Worm (Caenorhabditis elegans) whole organism, L2 larva: ENCODE measurements around the gene aqp-8.

Experiments used
- ceh-16 ChIP-seq: fragments of 150-350 bp; optimal IDR thresholded peaks from 2 replicates; lab custom pipeline; 2014; ENCODE audit warnings: missing biosample characterization, missing genetic modification characterization
- ceh-82 ChIP-seq: fragments of 150-350 bp; optimal IDR thresholded peaks from 2 replicates; lab custom pipeline; 2014; ENCODE audit warnings: missing biosample characterization, missing genetic modification characterization
- lin-39 ChIP-seq: fragments of 150-350 bp; optimal IDR thresholded peaks from 2 replicates; lab custom pipeline; 2014; ENCODE audit warnings: missing biosample characterization, missing genetic modification reagents, missing genetic modification characterization
- lsy-2 ChIP-seq, 2 experiments: fragments of 150-350 bp in 1 of 2; sonication (generic microtip) in 1 of 2; optimal IDR thresholded peaks; 2 replicates each; lab custom pipeline; 2014 to 2017; ENCODE audit warnings: missing biosample characterization in 2 of 2, missing genetic modification characterization in 2 of 2
- nhr-11 ChIP-seq: fragments of 150-350 bp; optimal IDR thresholded peaks from 2 replicates; lab custom pipeline; 2014; ENCODE audit warnings: missing biosample characterization, missing genetic modification characterization
- ztf-1 ChIP-seq: fragments of 200-800 bp; sonication (Bioruptor generic); conservative IDR thresholded peaks from 2 replicates; pipeline ENCODE4 v1.3.6; 2022; ENCODE audit warnings: missing genetic modification characterization, missing compliant biosample characterization
- ztf-11 ChIP-seq: sonication (generic microtip); optimal IDR thresholded peaks from 2 replicates; lab custom pipeline; 2017; ENCODE audit warnings: missing biosample characterization, missing genetic modification characterization
- ztf-4 ChIP-seq: fragments of 150-350 bp; optimal IDR thresholded peaks from 2 replicates; lab custom pipeline; 2014; ENCODE audit warnings: missing biosample characterization, missing genetic modification characterization

DNA sequence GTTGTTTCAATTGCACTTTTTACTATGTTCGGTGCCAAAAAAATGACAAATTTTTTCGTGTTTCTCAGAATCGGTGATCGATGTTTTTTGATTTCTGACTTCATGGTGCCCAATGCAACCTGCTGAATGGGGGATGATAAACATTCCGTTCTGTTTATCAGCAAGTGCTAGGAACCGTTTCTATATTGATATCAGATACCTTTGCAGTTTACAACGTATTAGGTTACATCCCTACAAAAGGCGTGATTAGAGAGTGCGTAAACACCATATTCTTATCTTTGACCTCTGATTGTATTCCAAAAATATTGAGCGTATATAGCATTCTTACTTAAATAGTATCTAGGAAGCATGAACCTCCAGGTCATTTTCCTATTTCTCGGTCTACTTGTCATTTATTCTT lies 28.0 kb upstream of the aqp-8 start, which contains the start of gene aman-1:
- TF ChIP-seq ztf-11 (tag; lab: Kevin White, UChicago) = no peak
- no peak for TF ChIP-seq lsy-2 (tag; optimal IDR thresholded peaks at IDR 0.05; lab: Kevin White, UChicago)
- no peak for TF ChIP-seq ztf-1
- no peak for TF ChIP-seq ceh-16
- TF ChIP-seq ztf-4 (tag; lab: Kevin White, UChicago) = no peak
- no peak for TF ChIP-seq lin-39 (tag; lab: Kevin White, UChicago)
- no peak for TF ChIP-seq ceh-82 (tag; lab: Kevin White, UChicago)
- no peak for TF ChIP-seq nhr-11 (tag; lab: Kevin White, UChicago)
